Fruit fly (Drosophila melanogaster) whole organism, embryonic: ENCODE results near the gene Tsp29Fa.

ENCODE experiments used
- CG10321 ChIP-seq: fragments of 200-800 bp; sonication (Bioruptor generic); IDR thresholded peaks from 2 replicates; pipeline ENCODE4 v1.3.6; 2022; ENCODE audit warnings: missing biosample characterization, missing genetic modification characterization
- CG10959 ChIP-seq: fragments of 200-800 bp; sonication (Bioruptor generic); IDR thresholded peaks from 2 replicates; pipeline ENCODE4 v1.3.6; 2022; ENCODE audit warnings: missing biosample characterization, missing genetic modification characterization
- CG10979 ChIP-seq: fragments of 200-800 bp; sonication (Bioruptor generic); optimal IDR thresholded peaks from 2 replicates; lab custom pipeline; 2018; ENCODE audit warnings: missing biosample characterization, mild to moderate bottlenecking, missing genetic modification characterization, moderate library complexity
- CG12744 ChIP-seq: fragments of 200-800 bp; sonication (Bioruptor generic); optimal IDR thresholded peaks from 2 replicates; lab custom pipeline; 2016; ENCODE audit warnings: missing biosample characterization, missing genetic modification characterization
- CG12942 ChIP-seq: fragments of 200-800 bp; sonication (Bioruptor generic); optimal IDR thresholded peaks from 3 replicates; lab custom pipeline; 2016; ENCODE audit warnings: missing biosample characterization, missing genetic modification characterization
- CG14965 ChIP-seq: fragments of 200-800 bp; sonication (Bioruptor generic); optimal IDR thresholded peaks from 2 replicates; lab custom pipeline; 2016; ENCODE audit warnings: missing biosample characterization, missing genetic modification characterization, borderline replicate concordance
- CG17328 ChIP-seq: fragments of 200-800 bp; sonication (Bioruptor generic); IDR thresholded peaks from 2 replicates; pipeline ENCODE4 v1.3.6; 2022; ENCODE audit warnings: missing biosample characterization, missing genetic modification characterization
- CG18599 ChIP-seq: fragments of 200-800 bp; sonication (Bioruptor generic); optimal IDR thresholded peaks from 3 replicates; lab custom pipeline; 2017; ENCODE audit warnings: missing biosample characterization, missing genetic modification characterization, mild to moderate bottlenecking, moderate library complexity, missing genetic modification reagents
- CG2116 ChIP-seq: fragments of 200-800 bp; sonication (Bioruptor generic); optimal IDR thresholded peaks from 3 replicates; lab custom pipeline; 2018; ENCODE audit warnings: missing biosample characterization, mild to moderate bottlenecking, missing genetic modification characterization
- CG31224 ChIP-seq: fragments of 200-800 bp; sonication (Bioruptor generic); IDR thresholded peaks from 2 replicates; pipeline ENCODE4 v1.3.6; 2022; ENCODE audit warnings: missing biosample characterization, missing genetic modification characterization
- CG31388 ChIP-seq: fragments of 200-800 bp; sonication (Bioruptor generic); optimal IDR thresholded peaks from 2 replicates; lab custom pipeline; 2016; ENCODE audit warnings: missing biosample characterization, missing genetic modification characterization
- CG3163 ChIP-seq: fragments of 200-800 bp; sonication (Bioruptor generic); optimal IDR thresholded peaks from 3 replicates; lab custom pipeline; 2016; ENCODE audit warnings: missing biosample characterization, missing genetic modification characterization
- CG4282 ChIP-seq: fragments of 200-800 bp; sonication (Bioruptor generic); optimal IDR thresholded peaks from 2 replicates; lab custom pipeline; 2016; ENCODE audit warnings: missing biosample characterization, missing genetic modification characterization
- CG6254 ChIP-seq: fragments of 200-800 bp; sonication (Bioruptor generic); optimal IDR thresholded peaks from 3 replicates; lab custom pipeline; 2017; ENCODE audit warnings: mild to moderate bottlenecking, missing biosample characterization, missing genetic modification reagents, missing genetic modification characterization
- CG7271 ChIP-seq: fragments of 200-800 bp; sonication (Bioruptor generic); optimal IDR thresholded peaks from 2 replicates; lab custom pipeline; 2018; ENCODE audit warnings: missing biosample characterization, mild to moderate bottlenecking, missing genetic modification characterization, moderate library complexity
- CG7556 ChIP-seq: fragments of 200-800 bp; sonication (Bioruptor generic); optimal IDR thresholded peaks from 2 replicates; lab custom pipeline; 2017; ENCODE audit warnings: missing biosample characterization, mild to moderate bottlenecking, missing genetic modification characterization
- CG7839 ChIP-seq: fragments of 200-800 bp; sonication (Bioruptor generic); optimal IDR thresholded peaks from 3 replicates; lab custom pipeline; 2018; ENCODE audit warnings: missing biosample characterization, mild to moderate bottlenecking, missing genetic modification characterization, moderate library complexity
- CG7963 ChIP-seq: fragments of 200-800 bp; sonication (Bioruptor generic); IDR thresholded peaks from 3 replicates; pipeline ENCODE4 v1.3.6; 2022; ENCODE audit warnings: missing biosample characterization, missing genetic modification characterization; ENCODE audit not compliant: partially characterized antibody
- CG8281 ChIP-seq: fragments of 200-800 bp; sonication (Bioruptor generic); optimal IDR thresholded peaks from 2 replicates; lab custom pipeline; 2018; ENCODE audit warnings: missing biosample characterization, mild to moderate bottlenecking, missing genetic modification characterization, moderate library complexity
- CG9437 ChIP-seq: fragments of 200-800 bp; sonication (Bioruptor generic); optimal IDR thresholded peaks from 2 replicates; lab custom pipeline; 2018; ENCODE audit warnings: missing biosample characterization, mild to moderate bottlenecking, missing genetic modification characterization
- CrebB ChIP-seq: fragments of 200-800 bp; sonication (Bioruptor generic); optimal IDR thresholded peaks from 3 replicates; lab custom pipeline; 2018; ENCODE audit warnings: missing biosample characterization, mild to moderate bottlenecking, missing genetic modification characterization
- Dip3 ChIP-seq: fragments of 200-800 bp; sonication (Bioruptor generic); optimal IDR thresholded peaks from 3 replicates; lab custom pipeline; 2016; ENCODE audit warnings: missing biosample characterization, missing genetic modification characterization
- Hey ChIP-seq: fragments of 200-800 bp; sonication (Bioruptor generic); optimal IDR thresholded peaks from 3 replicates; lab custom pipeline; 2018; ENCODE audit warnings: missing biosample characterization, mild to moderate bottlenecking, missing genetic modification characterization
- Hmx ChIP-seq: fragments of 200-800 bp; sonication (Bioruptor generic); optimal IDR thresholded peaks from 2 replicates; lab custom pipeline; 2016; ENCODE audit warnings: missing biosample characterization, missing genetic modification characterization
- Hr78 ChIP-seq, 2 experiments: fragments of 200-800 bp in 1 of 2; fragments of >200 bp in 1 of 2; sonication (Bioruptor generic) in 1 of 2; optimal IDR thresholded peaks; 2 replicates each; lab custom pipeline; 2017 to 2019; ENCODE audit warnings: missing biosample characterization in 2 of 2, missing genetic modification characterization in 2 of 2, mild to moderate bottlenecking in 1 of 2, moderate library complexity in 1 of 2
- Lim3 ChIP-seq: fragments of 200-800 bp; sonication (Bioruptor generic); IDR thresholded peaks from 2 replicates; pipeline ENCODE4 v1.3.6; 2022; ENCODE audit warnings: missing biosample characterization, missing genetic modification characterization
- NC2β ChIP-seq: fragments of 200-800 bp; sonication (Bioruptor generic); optimal IDR thresholded peaks from 2 replicates; lab custom pipeline; 2016; ENCODE audit warnings: missing biosample characterization, missing genetic modification characterization
- Tbp ChIP-seq: fragments of >200 bp; optimal IDR thresholded peaks from 2 replicates; lab custom pipeline; 2018; ENCODE audit warnings: missing biosample characterization, missing genetic modification characterization
- Vsx1 ChIP-seq: fragments of 200-800 bp; sonication (Bioruptor generic); optimal IDR thresholded peaks from 2 replicates; lab custom pipeline; 2017; ENCODE audit warnings: missing biosample characterization, mild to moderate bottlenecking, missing genetic modification characterization, missing genetic modification reagents
- ase ChIP-seq: fragments of 200-800 bp; sonication (Bioruptor generic); IDR thresholded peaks from 3 replicates; pipeline ENCODE4 v1.3.6; 2022; ENCODE audit warnings: missing biosample characterization, missing genetic modification characterization
- bab2 ChIP-seq: fragments of 200-800 bp; sonication (Bioruptor generic); optimal IDR thresholded peaks from 2 replicates; lab custom pipeline; 2016; ENCODE audit warnings: missing biosample characterization, missing genetic modification characterization
- chinmo ChIP-seq: fragments of 200-800 bp; sonication (Bioruptor generic); IDR thresholded peaks from 4 replicates; pipeline ENCODE4 v1.3.6; 2022; ENCODE audit warnings: missing biosample characterization, missing genetic modification characterization; ENCODE audit not compliant: partially characterized antibody
- chm ChIP-seq: fragments of 200-800 bp; sonication (Bioruptor generic); IDR thresholded peaks from 2 replicates; pipeline ENCODE4 v1.3.6; 2022; ENCODE audit warnings: missing biosample characterization, missing genetic modification characterization
- danr ChIP-seq: fragments of 200-800 bp; sonication (Bioruptor generic); IDR thresholded peaks from 2 replicates; pipeline ENCODE4 v1.3.6; 2022; ENCODE audit warnings: missing biosample characterization, missing genetic modification characterization
- dmrt11E ChIP-seq: fragments of 200-800 bp; sonication (Bioruptor generic); optimal IDR thresholded peaks from 3 replicates; lab custom pipeline; 2018; ENCODE audit warnings: missing biosample characterization, mild to moderate bottlenecking, missing genetic modification characterization, moderate library complexity
- esg ChIP-seq: fragments of 200-800 bp; sonication (Bioruptor generic); conservative IDR thresholded peaks from 2 replicates; pipeline ENCODE4 v1.3.6; 2022; ENCODE audit warnings: missing biosample characterization, missing genetic modification characterization
- fd64A ChIP-seq: fragments of 200-800 bp; sonication (Bioruptor generic); optimal IDR thresholded peaks from 3 replicates; lab custom pipeline; 2018; ENCODE audit warnings: missing biosample characterization, mild to moderate bottlenecking, missing genetic modification characterization
- kni ChIP-seq: fragments of 200-800 bp; sonication (Bioruptor generic); optimal IDR thresholded peaks from 3 replicates; lab custom pipeline; 2017; ENCODE audit warnings: mild to moderate bottlenecking, missing biosample characterization, missing genetic modification reagents, missing genetic modification characterization
- lbe ChIP-seq: fragments of 200-800 bp; sonication (Bioruptor generic); optimal IDR thresholded peaks from 2 replicates; lab custom pipeline; 2016; ENCODE audit warnings: missing biosample characterization, mild to moderate bottlenecking, missing genetic modification characterization
- nom ChIP-seq: fragments of 200-800 bp; sonication (Bioruptor generic); optimal IDR thresholded peaks from 2 replicates; lab custom pipeline; 2017; ENCODE audit warnings: missing biosample characterization, missing genetic modification characterization, mild to moderate bottlenecking, moderate library complexity, missing genetic modification reagents
- pita ChIP-seq: fragments of 200-800 bp; sonication (Bioruptor generic); optimal IDR thresholded peaks from 2 replicates; lab custom pipeline; 2017; ENCODE audit warnings: missing biosample characterization, mild to moderate bottlenecking, missing genetic modification characterization
- pnt ChIP-seq: fragments of 200-800 bp; sonication (Bioruptor generic); optimal IDR thresholded peaks from 3 replicates; lab custom pipeline; 2016; ENCODE audit warnings: missing biosample characterization, missing genetic modification characterization
- pum ChIP-seq: fragments of 200-800 bp; sonication (Bioruptor generic); optimal IDR thresholded peaks from 2 replicates; lab custom pipeline; 2016; ENCODE audit warnings: missing biosample characterization, missing genetic modification characterization
- pzg ChIP-seq: fragments of 200-800 bp; sonication (Bioruptor generic); optimal IDR thresholded peaks from 3 replicates; lab custom pipeline; 2018; ENCODE audit warnings: missing biosample characterization, mild to moderate bottlenecking, missing genetic modification characterization, moderate library complexity
- ro ChIP-seq: fragments of 200-800 bp; sonication (Bioruptor generic); IDR thresholded peaks from 2 replicates; pipeline ENCODE4 v1.3.6; 2022; ENCODE audit warnings: missing biosample characterization, missing genetic modification characterization
- sob ChIP-seq: fragments of 200-800 bp; sonication (Bioruptor generic); IDR thresholded peaks from 2 replicates; pipeline ENCODE4 v1.3.6; 2022; ENCODE audit warnings: missing biosample characterization, missing genetic modification characterization
- sr ChIP-seq: fragments of 200-800 bp; sonication (Bioruptor generic); IDR thresholded peaks from 3 replicates; pipeline ENCODE4 v1.3.6; 2022; ENCODE audit warnings: missing biosample characterization, missing genetic modification characterization
- trh ChIP-seq: fragments of 200-800 bp; sonication (Bioruptor generic); optimal IDR thresholded peaks from 2 replicates; lab custom pipeline; 2016; ENCODE audit warnings: missing biosample characterization, missing genetic modification characterization
- wdn ChIP-seq: fragments of 200-800 bp; sonication (Bioruptor generic); IDR thresholded peaks from 2 replicates; pipeline ENCODE4 v1.3.6; 2022; ENCODE audit warnings: missing biosample characterization, missing genetic modification characterization

Tsp29Fa gene

DNA sequence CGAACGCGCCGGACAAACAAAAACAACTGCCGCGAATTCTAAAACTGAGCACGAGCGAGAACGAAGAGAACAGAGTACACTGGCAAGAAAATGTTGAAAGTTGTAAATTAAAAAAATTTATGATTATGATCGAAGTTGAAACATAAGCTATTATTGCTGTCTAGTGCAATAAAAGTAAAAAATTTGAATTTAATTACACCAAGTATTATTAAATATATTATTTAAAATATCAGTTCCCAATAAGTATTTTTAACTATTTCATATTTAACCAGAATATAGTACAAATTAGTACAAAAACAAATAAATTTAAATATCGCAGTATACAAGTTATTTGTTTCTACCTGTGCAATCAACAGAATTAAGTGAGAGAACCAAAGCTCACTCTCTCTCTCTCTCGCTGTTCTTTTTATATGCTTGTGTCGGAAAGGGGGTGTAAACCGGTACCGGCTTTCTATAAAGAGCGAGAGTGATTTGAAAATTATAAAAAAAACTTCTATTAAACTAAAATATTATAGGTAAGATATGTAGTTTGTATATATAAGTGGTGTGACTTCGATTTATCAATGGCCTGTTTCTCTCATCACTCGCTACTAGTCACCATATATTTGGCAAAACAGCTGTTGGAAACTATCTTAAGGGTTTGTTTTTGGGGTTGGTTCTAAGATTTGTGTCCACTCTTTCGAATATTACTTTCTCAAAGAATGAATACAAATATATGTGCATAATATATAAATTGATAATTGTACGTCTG is 17.6 kb downstream of the Tsp29Fa start, which contains the start of gene C1GalTA (continued):
- TF ChIP-seq Dip3 (peak; percentile 50), CG10959 (GFP tag; lab: Robert Waterston, UW) (peak; percentile 72), chm (peak; percentile 92), CG31224 (GFP tag; lab: Robert Waterston, UW) (peak; percentile 92), CG12942 (peak; percentile 92), CG10979 (tag; lab: Kevin White, UChicago) (peak; percentile 100), ro (peak; percentile 93), CG18599 (GFP tag; lab: Kevin White, UChicago) (peak; percentile 99), dmrt11E (tag; lab: Kevin White, UChicago) (peak; percentile 98), Hr78 (GFP tag; optimal IDR thresholded peaks at IDR 0.05; lab: Kevin White, UChicago) (peak in 1 of 2 experiments; percentile 94), pita (GFP tag; lab: Kevin White, UChicago) (no peak), trh (peak; percentile 91), CG6254 (peak; percentile 93), esg (peak; percentile 92), pzg (GFP tag; lab: Kevin White, UChicago) (peak; percentile 6), lbe (GFP tag; lab: Kevin White, UChicago) (peak; percentile 90), CG14965 (no peak), CG3163 (GFP tag; lab: Kevin White, UChicago) (peak; percentile 23), CG8281 (tag; lab: Kevin White, UChicago) (peak; percentile 90), CG9437 (GFP tag; lab: Kevin White, UChicago) (peak; percentile 97), Hmx (no peak), Tbp (no peak), Lim3 (no peak), kni (GFP tag; lab: Kevin White, UChicago) (peak; percentile 61), ase (peak; percentile 91), CrebB (tag; lab: Kevin White, UChicago) (peak; percentile 98), Vsx1 (peak; percentile 90), CG7963 (GFP tag; lab: Robert Waterston, UW) (no peak), fd64A (GFP tag; lab: Kevin White, UChicago) (peak; percentile 65), sr (GFP tag; lab: Robert Waterston, UW) (no peak), sob (GFP tag; lab: Robert Waterston, UW) (peak; percentile 95), CG17328 (GFP tag; lab: Robert Waterston, UW) (peak; percentile 96), CG12744 (GFP tag; lab: Kevin White, UChicago) (no peak), CG7839 (tag; lab: Kevin White, UChicago) (peak; percentile 99), pum (GFP tag; lab: Kevin White, UChicago) (peak; percentile 72), CG4282 (GFP tag; lab: Kevin White, UChicago) (no peak), CG10321 (GFP tag; lab: Robert Waterston, UW) (peak; percentile 77; the same call in 1 of the 2 replicates), danr (GFP tag; lab: Robert Waterston, UW) (peak; percentile 85), wdn (GFP tag; lab: Robert Waterston, UW) (peak; percentile 90), bab2 (peak; percentile 64), pnt (GFP tag; lab: Kevin White, UChicago) (peak; percentile 53), CG7556 (GFP tag; lab: Kevin White, UChicago) (peak; percentile 99), nom (peak; percentile 97), CG2116 (GFP tag; lab: Kevin White, UChicago) (peak; percentile 84), chinmo (no peak), CG7271 (tag; lab: Kevin White, UChicago) (peak; percentile 97), CG31388 (peak; percentile 79), NC2β (no peak), Hey (tag; lab: Kevin White, UChicago) (peak; percentile 77)
